Worm (Caenorhabditis elegans): ENCODE results near the gene zmp-6.
A peak's percentile ranks its signal among the peaks of the same experiment; 100 is the strongest.

zmp-6 gene

ce11 chrIII:7209721-7210120 lies 37.9 kb downstream of the zmp-6 start, which contains the start of gene R151.2 (continued):
- no peak for TF ChIP-seq ama-1 (optimal IDR thresholded peaks at IDR 0.05)
- TF ChIP-seq ama-1 (GFP tag; optimal IDR thresholded peaks at IDR 0.05), result peak in 1 of 2 experiments; percentile 61
- no peak for TF ChIP-seq hlh-12 (tag; optimal IDR thresholded peaks at IDR 0.05)
- TF ChIP-seq ceh-100 (GFP tag; IDR thresholded peaks at IDR 0.05), result peak; percentile 24; the same call in 1 of the 2 replicates
- no peak for TF ChIP-seq hlh-26 (GFP tag; conservative IDR thresholded peaks at IDR 0.05)
- TF ChIP-seq rec-8 (tag; optimal IDR thresholded peaks at IDR 0.05), result peak in 1 of 2 experiments; percentile 4
- TF ChIP-seq snpc-3.4 (tag; optimal IDR thresholded peaks at IDR 0.05), result peak; percentile 37
- TF ChIP-seq hmg-1.2 (GFP tag; IDR thresholded peaks at IDR 0.05), result peak; percentile 24; the same call in 1 of the 2 replicates
- TF ChIP-seq egrh-3 (GFP tag; IDR thresholded peaks at IDR 0.05), result no peak
- TF ChIP-seq F55B11.4 (tag; optimal IDR thresholded peaks at IDR 0.05; ENCODE audit: borderline replicate concordance, insufficient read depth), result no peak
- TF ChIP-seq madf-3 (GFP tag; IDR thresholded peaks at IDR 0.05), result peak; percentile 62; the same call in 1 of the 2 replicates

- TF ChIP-seq zim-3 (tag; optimal IDR thresholded peaks at IDR 0.05), result no peak
- no peak for TF ChIP-seq Y56A3A.18 (GFP tag; IDR thresholded peaks at IDR 0.05)
- peak; percentile 86 for TF ChIP-seq hmg-1.2 (GFP tag; IDR thresholded peaks at IDR 0.05)
- TF ChIP-seq hlh-12 (tag; optimal IDR thresholded peaks at IDR 0.05), result no peak
- peak; percentile 81 for TF ChIP-seq mcd-1 (GFP tag; IDR thresholded peaks at IDR 0.05)
- peak; percentile 32 for TF ChIP-seq nhr-80 (tag; optimal IDR thresholded peaks at IDR 0.05)
- no peak for TF ChIP-seq dpff-1 (tag; optimal IDR thresholded peaks at IDR 0.05)
- peak; percentile 82 for TF ChIP-seq ceh-91 (GFP tag; IDR thresholded peaks at IDR 0.05)
- TF ChIP-seq tbx-9 (tag; optimal IDR thresholded peaks at IDR 0.05; ENCODE audit: borderline replicate concordance), result no peak
- no peak for TF ChIP-seq aptf-2 (GFP tag; conservative IDR thresholded peaks at IDR 0.05)
- TF ChIP-seq K11D2.4 (GFP tag; IDR thresholded peaks at IDR 0.05), result peak; percentile 65; the same call in 1 of the 2 replicates
- peak; percentile 86 for TF ChIP-seq ekl-4 (GFP tag; IDR thresholded peaks at IDR 0.05)
- TF ChIP-seq F55B11.4 (tag; optimal IDR thresholded peaks at IDR 0.05; ENCODE audit: borderline replicate concordance, insufficient read depth), result no peak
- TF ChIP-seq snpc-1.3 (tag; optimal IDR thresholded peaks at IDR 0.05; ENCODE audit: insufficient read depth), result peak; percentile 76
- peak; percentile 4 for TF ChIP-seq madf-10 (tag; optimal IDR thresholded peaks at IDR 0.05)
- 0 out of 2 replicates have a peak, but pooled peaks have one; percentile 19 for TF ChIP-seq Y95B8A.8 (GFP tag; IDR thresholded peaks at IDR 0.05)
- peak; percentile 16 for TF ChIP-seq lsy-27 (tag; optimal IDR thresholded peaks at IDR 0.05; ENCODE audit: borderline replicate concordance, insufficient read depth)
- peak in 1 of 3 experiments; percentile 86 for TF ChIP-seq lin-35 (GFP tag; optimal IDR thresholded peaks at IDR 0.05)
- TF ChIP-seq lin-26 (GFP tag; IDR thresholded peaks at IDR 0.05), result no peak
- TF ChIP-seq ZK185.1 (tag; optimal IDR thresholded peaks at IDR 0.05; ENCODE audit: poor library complexity, severe bottlenecking), result peak; percentile 65
- no peak for TF ChIP-seq rpc-1 (optimal IDR thresholded peaks at IDR 0.05)
- TF ChIP-seq rpc-1 (tag; optimal IDR thresholded peaks at IDR 0.05), result no peak
- peak; percentile 80 for TF ChIP-seq lin-54 (GFP tag; optimal IDR thresholded peaks at IDR 0.05)
- no peak for TF ChIP-seq atf-7 (tag; optimal IDR thresholded peaks at IDR 0.05)
- no peak for TF ChIP-seq hrde-1 (tag; optimal IDR thresholded peaks at IDR 0.05; ENCODE audit: borderline replicate concordance)
- TF ChIP-seq egrh-3 (GFP tag; IDR thresholded peaks at IDR 0.05), result no peak
- no peak for TF ChIP-seq F57A8.1 (GFP tag; optimal IDR thresholded peaks at IDR 0.05)
- peak; percentile 91 for TF ChIP-seq lsl-1 (GFP tag; optimal IDR thresholded peaks at IDR 0.05)
- peak; percentile 85 for TF ChIP-seq snpc-3.4 (tag; optimal IDR thresholded peaks at IDR 0.05)
- no peak for TF ChIP-seq repo-1 (tag; optimal IDR thresholded peaks at IDR 0.05)
- no peak for TF ChIP-seq snpc-4 (GFP tag; optimal IDR thresholded peaks at IDR 0.05)
- TF ChIP-seq snpc-4 (tag; optimal IDR thresholded peaks at IDR 0.05), result peak; percentile 49 to 76 (median 62)
- TF ChIP-seq ztf-25 (GFP tag; IDR thresholded peaks at IDR 0.05), result no peak
- peak; percentile 73 for TF ChIP-seq rcor-1 (GFP tag; IDR thresholded peaks at IDR 0.05)
- no peak for TF ChIP-seq rec-8 (tag; optimal IDR thresholded peaks at IDR 0.05)
- no peak for TF ChIP-seq egl-18 (GFP tag; IDR thresholded peaks at IDR 0.05)
- peak; percentile 47 for TF ChIP-seq ztf-18 (tag; optimal IDR thresholded peaks at IDR 0.05)
- no peak for TF ChIP-seq ceh-58 (GFP tag; IDR thresholded peaks at IDR 0.05)
- TF ChIP-seq tlf-1 (GFP tag; optimal IDR thresholded peaks at IDR 0.05), result peak; percentile 88
- peak; percentile 72 for TF ChIP-seq pbrm-1 (GFP tag; IDR thresholded peaks at IDR 0.05)
Observed at ce11 chrIII:7207903-7208497, 39.6 kb downstream of the zmp-6 start, which contains the start of gene rpl-6. Gene rpl-6, plus strand, starts transcription at chrIII:7208447.
